Worm (Caenorhabditis elegans) whole organism, L4 larva: ENCODE measurements around the gene hil-6.

Experiments used
- ceh-32 ChIP-seq: sonication (generic microtip); optimal IDR thresholded peaks from 2 replicates; lab custom pipeline; 2016; ENCODE audit warnings: mild to moderate bottlenecking, missing genetic modification characterization, missing compliant biosample characterization; ENCODE audit not compliant: poor library complexity
- tag-97 ChIP-seq: fragments of 200-800 bp; sonication (Bioruptor generic); IDR thresholded peaks from 2 replicates; pipeline ENCODE4 v1.3.6; 2022; ENCODE audit warnings: missing genetic modification characterization, missing compliant biosample characterization

DNA sequence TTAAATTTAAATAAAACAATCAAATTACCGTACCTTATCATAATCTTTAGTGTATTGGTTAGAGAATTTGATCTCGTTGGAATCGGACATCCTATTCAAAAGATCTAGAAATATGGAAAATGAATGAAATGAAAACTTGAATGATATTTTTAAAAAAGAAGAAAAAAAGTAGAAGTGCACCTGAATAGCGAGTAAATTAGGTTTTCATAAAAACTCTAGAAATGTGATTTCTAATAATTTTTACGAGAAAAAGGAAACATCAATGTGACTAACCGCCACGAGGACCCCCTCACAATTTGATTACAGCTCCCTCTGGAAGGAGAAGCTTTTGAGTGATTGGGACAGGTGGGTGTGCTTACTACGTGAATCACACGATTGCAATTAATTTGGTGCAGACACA, 14.6 kb upstream of the hil-6 start, which contains the start of gene Y40B10A.5:
- TF ChIP-seq ceh-32 (tag; lab: Kevin White, UChicago), result no peak
- no peak for TF ChIP-seq tag-97
